Fruit fly (Drosophila melanogaster) Kc167 (cell line): Measurements from ENCODE around the gene CG12773.

Experiments used
- h ChIP-seq: fragments of >200 bp; optimal IDR thresholded peaks from 3 replicates; lab custom pipeline; 2018; ENCODE audit warnings: missing external identifiers
- insv ChIP-seq: fragments of >200 bp; optimal IDR thresholded peaks from 3 replicates; lab custom pipeline; 2018; ENCODE audit warnings: missing external identifiers
- psq ChIP-seq: fragments of >200 bp; optimal IDR thresholded peaks from 2 replicates; lab custom pipeline; 2017; ENCODE audit warnings: missing external identifiers
- ttk ChIP-seq: sonication (Bioruptor generic); optimal IDR thresholded peaks from 2 replicates; lab custom pipeline; 2017; ENCODE audit warnings: missing external identifiers

dm6 chrX:1299928-1300327 lies 53.9 kb downstream of the CG12773 start:
- no peak for TF ChIP-seq h (lab: Kevin White, UChicago)
- TF ChIP-seq ttk (lab: Kevin White, UChicago) = no peak
- no peak for TF ChIP-seq insv (lab: Kevin White, UChicago)
- no peak for TF ChIP-seq psq (lab: Kevin White, UChicago)
